Worm (Caenorhabditis elegans) whole organism, L4/young adult: ENCODE data around the gene F17C8.9.

Experiments
- W03F9.2 ChIP-seq: fragments of 150-350 bp; optimal IDR thresholded peaks from 2 replicates; lab custom pipeline; 2014; ENCODE audit warnings: missing biosample characterization, missing genetic modification characterization
- dao-5 ChIP-seq: sonication (generic microtip); optimal IDR thresholded peaks from 2 replicates; lab custom pipeline; 2016; ENCODE audit warnings: missing genotype, missing genetic modification characterization, moderate library complexity, missing compliant biosample characterization
- him-1 ChIP-seq: sonication (generic microtip); optimal IDR thresholded peaks from 2 replicates; lab custom pipeline; 2016; ENCODE audit warnings: missing genotype, missing genetic modification reagents, missing genetic modification characterization, missing compliant biosample characterization

Gene F17C8.9

ce11 chrIII:4734056-4734455, at the start of gene F17C8.9:
F17C8.9 (plus strand) TSS chrIII:4734356.
- TF ChIP-seq him-1 (tag; lab: Kevin White, UChicago), result no peak
- no peak for TF ChIP-seq W03F9.2 (tag; lab: Kevin White, UChicago)
- TF ChIP-seq dao-5 (tag; lab: Kevin White, UChicago), result no peak

ce11 chrIII:4687134-4687533, 47.0 kb upstream of the F17C8.9 start:
- TF ChIP-seq W03F9.2 (tag; lab: Kevin White, UChicago) (no peak), dao-5 (tag; lab: Kevin White, UChicago) (no peak), him-1 (tag; lab: Kevin White, UChicago) (no peak)

DNA sequence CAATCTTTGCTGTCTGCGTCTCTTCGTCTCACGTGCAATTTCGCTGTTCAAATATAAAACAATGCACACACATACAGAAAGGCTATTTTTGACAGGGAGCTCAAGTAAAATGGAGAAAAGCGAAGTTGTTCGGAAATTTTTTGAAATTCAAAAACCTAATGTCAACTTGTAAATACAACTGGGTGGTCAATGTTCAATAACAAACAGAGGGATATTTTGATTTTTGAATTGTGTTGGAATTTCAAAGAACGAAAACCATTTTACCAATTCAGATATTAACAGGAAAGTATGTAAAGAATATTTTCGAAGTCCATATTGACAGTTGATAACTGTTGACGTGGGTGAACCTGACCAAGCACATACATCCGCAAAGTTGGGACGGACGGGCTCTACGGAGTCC, 45.8 kb upstream of the F17C8.9 start, which contains the start of gene tag-243:
Gene tag-243 (minus strand): TSS at position 101 of the 400 bp plus-strand sequence.
- TF ChIP-seq W03F9.2 (tag; lab: Kevin White, UChicago) (no peak), him-1 (tag; lab: Kevin White, UChicago) (no peak), dao-5 (tag; lab: Kevin White, UChicago) (no peak)

DNA sequence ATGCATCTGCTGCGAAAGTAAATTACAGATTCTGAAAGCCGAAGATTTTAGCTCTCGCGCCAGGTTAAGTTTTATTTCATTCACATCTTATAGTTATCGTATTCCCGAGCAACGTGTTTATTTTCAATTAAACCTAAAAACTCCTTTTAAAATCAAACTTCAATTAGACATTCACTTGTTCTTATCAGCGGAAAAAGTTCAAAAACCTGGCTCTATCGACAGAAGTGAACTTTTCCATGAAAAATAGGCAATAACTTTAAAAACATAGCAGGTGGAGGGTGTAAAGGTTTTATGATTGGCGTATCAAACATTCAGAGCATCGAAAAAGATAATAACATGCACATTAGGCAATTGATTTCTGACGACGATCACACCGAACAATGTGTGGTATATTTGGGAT, 45.2 kb upstream of the F17C8.9 start, which contains the start of gene ppat-1:
Gene ppat-1 (plus strand): TSS at position 316 of the 400 bp plus-strand sequence.
- TF ChIP-seq dao-5 (tag; lab: Kevin White, UChicago) (no peak), W03F9.2 (tag; lab: Kevin White, UChicago) (no peak), him-1 (tag; lab: Kevin White, UChicago) (no peak)

DNA sequence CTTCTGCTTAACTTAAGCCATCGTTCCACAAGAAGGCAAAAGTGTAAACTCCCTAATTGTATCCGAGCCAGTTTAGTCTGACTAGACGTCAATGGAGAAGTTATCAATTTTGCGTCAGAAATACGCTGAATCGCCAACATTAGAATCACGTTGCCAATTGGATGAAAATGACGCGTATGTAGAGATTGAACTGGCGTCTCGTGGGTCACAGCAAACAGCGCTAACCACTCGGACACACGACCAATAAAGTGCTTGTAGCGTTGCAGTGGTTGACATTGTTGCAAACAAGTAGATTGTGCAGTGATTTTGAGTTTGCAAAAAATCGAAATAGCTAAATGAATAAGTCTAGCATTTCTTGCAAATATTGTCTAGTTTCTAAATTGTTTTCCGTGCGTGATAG, 44.6 kb upstream of the F17C8.9 start:
- peak; percentile 36 for TF ChIP-seq W03F9.2 (tag; lab: Kevin White, UChicago)
- TF ChIP-seq him-1 (tag; lab: Kevin White, UChicago), result peak; percentile 63
- TF ChIP-seq dao-5 (tag; lab: Kevin White, UChicago), result peak; percentile 84

ce11 chrIII:4693281-4693680, 40.9 kb upstream of the F17C8.9 start, which contains the start of gene nifk-1:
nifk-1 (minus strand) TSS chrIII:4693307.
- TF ChIP-seq W03F9.2 (tag; lab: Kevin White, UChicago), result peak; percentile 87
- no peak for TF ChIP-seq him-1 (tag; lab: Kevin White, UChicago)

ce11 chrIII:4693695-4694094, 40.5 kb upstream of the F17C8.9 start, which contains the start of gene T04A8.8:
T04A8.8 (plus strand) TSS chrIII:4693995.
- TF ChIP-seq W03F9.2 (tag; lab: Kevin White, UChicago) (no peak), dao-5 (tag; lab: Kevin White, UChicago) (no peak), him-1 (tag; lab: Kevin White, UChicago) (no peak)

ce11 chrIII:4695057-4695456, 39.1 kb upstream of the F17C8.9 start, which contains the start of gene T04A8.7:
T04A8.7 (plus strand) TSS chrIII:4695357.
- TF ChIP-seq dao-5 (tag; lab: Kevin White, UChicago) (no peak), W03F9.2 (tag; lab: Kevin White, UChicago) (no peak), him-1 (tag; lab: Kevin White, UChicago) (no peak)

- TF ChIP-seq him-1 (tag; lab: Kevin White, UChicago) (no peak), W03F9.2 (tag; lab: Kevin White, UChicago) (no peak), dao-5 (tag; lab: Kevin White, UChicago) (no peak)
Measured at ce11 chrIII:4696903-4697302, 37.3 kb upstream of the F17C8.9 start.

DNA sequence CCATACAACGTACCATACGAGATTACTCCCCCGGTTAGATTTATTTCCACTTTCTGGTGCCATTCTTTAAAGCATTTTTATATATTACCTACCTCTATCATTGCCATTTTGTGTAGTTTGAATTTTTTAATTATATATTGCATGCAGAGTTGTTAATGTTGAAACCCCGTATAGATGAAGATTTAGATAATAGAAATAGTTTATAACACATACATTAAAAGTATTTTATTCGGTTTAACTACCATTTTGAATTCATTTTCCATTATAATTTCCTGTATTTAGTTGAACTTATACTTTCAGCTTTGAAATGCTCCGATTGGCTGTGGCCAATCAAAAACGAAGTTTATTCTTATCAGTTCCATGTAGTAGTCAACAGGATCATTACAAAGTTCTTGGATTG, 36.3 kb upstream of the F17C8.9 start, which contains the start of gene dnj-18:
Gene dnj-18 (plus strand): TSS at position 301 of the 400 bp plus-strand sequence.
- TF ChIP-seq him-1 (tag; lab: Kevin White, UChicago), result no peak
- no peak for TF ChIP-seq dao-5 (tag; lab: Kevin White, UChicago)
- TF ChIP-seq W03F9.2 (tag; lab: Kevin White, UChicago), result no peak

ce11 chrIII:4699922-4700321, 34.2 kb upstream of the F17C8.9 start, which contains the start of gene sel-13:
sel-13 (minus strand) TSS chrIII:4700224.
- TF ChIP-seq dao-5 (tag; lab: Kevin White, UChicago), result no peak
- TF ChIP-seq W03F9.2 (tag; lab: Kevin White, UChicago), result no peak
- TF ChIP-seq him-1 (tag; lab: Kevin White, UChicago), result no peak

DNA sequence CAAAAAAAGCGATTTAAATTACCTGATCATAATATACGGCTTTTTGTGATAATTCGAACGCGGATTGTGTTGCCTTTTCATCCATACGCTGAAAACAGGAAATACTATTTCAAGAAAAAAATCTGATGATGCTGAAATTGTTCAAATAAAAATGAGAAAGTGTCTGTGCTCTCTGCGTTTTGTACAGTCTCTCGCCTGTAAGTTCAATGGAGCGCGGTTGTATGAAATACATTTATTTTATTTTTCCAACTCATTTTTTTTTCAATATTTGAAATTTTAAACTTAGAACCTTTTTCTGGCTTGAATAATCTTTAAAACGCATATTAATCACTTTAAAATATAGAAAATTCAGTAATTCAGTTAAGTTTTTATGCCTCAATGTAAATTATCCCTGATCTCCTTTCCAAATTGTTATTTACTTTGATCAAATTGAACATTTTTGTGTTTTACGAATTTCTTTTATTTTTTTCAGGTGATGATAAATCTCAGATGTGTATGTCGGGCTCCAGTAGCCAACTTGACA, 30.2 kb upstream of the F17C8.9 start, which contains the start of the genes clp-2 and mrpl-16:
Gene clp-2 (minus strand): TSS at position 94 of the 523 bp plus-strand sequence.
Gene mrpl-16 (plus strand): TSS at position 473 of the 523 bp plus-strand sequence.
- no peak for TF ChIP-seq him-1 (tag; lab: Kevin White, UChicago)
- peak; percentile 35 for TF ChIP-seq W03F9.2 (tag; lab: Kevin White, UChicago)

ce11 chrIII:4705207-4705606, 28.9 kb upstream of the F17C8.9 start, which contains the start of gene pgap-2:
pgap-2 (plus strand) TSS chrIII:4705507.
- TF ChIP-seq W03F9.2 (tag; lab: Kevin White, UChicago) (no peak), him-1 (tag; lab: Kevin White, UChicago) (no peak), dao-5 (tag; lab: Kevin White, UChicago) (no peak)

ce11 chrIII:4706678-4707077, 27.5 kb upstream of the F17C8.9 start, which contains the start of gene T04A8.13:
T04A8.13 (plus strand) TSS chrIII:4706978.
- no peak for TF ChIP-seq W03F9.2 (tag; lab: Kevin White, UChicago)
- TF ChIP-seq dao-5 (tag; lab: Kevin White, UChicago), result no peak
- TF ChIP-seq him-1 (tag; lab: Kevin White, UChicago), result no peak
